Worm (Caenorhabditis elegans) whole organism, young adult: Measurements from ENCODE around the gene tag-191.

Source experiments
- attf-5 ChIP-seq: fragments of 200-800 bp; sonication (Bioruptor generic); optimal IDR thresholded peaks from 2 replicates; lab custom pipeline; 2018; ENCODE audit warnings: mild to moderate bottlenecking, missing genetic modification characterization, missing compliant biosample characterization
- him-1 ChIP-seq: sonication (generic microtip); optimal IDR thresholded peaks from 2 replicates; lab custom pipeline; 2016; ENCODE audit warnings: missing genotype, missing genetic modification reagents, missing genetic modification characterization, missing compliant biosample characterization

DNA sequence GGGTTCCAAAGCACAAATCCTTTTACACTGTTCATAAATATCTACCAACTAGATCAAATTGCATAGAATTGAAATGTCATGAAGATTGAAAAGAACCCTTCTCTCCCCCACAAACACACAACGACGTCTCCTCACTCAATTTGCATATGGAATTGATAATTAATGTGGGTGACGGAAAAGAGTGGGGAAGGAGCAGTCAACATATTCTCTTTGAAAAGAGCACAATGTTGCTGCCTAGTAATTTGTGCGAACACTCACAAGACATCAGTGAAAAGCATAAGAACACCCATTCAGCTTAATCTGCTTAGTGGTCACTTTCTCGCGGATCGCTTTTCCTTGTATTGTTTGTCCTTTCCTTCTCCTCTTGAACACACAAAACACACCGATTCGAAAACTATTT is 39.7 kb downstream of the tag-191 start:
- TF ChIP-seq attf-5 (GFP tag; lab: Kevin White, UChicago), result no peak
- no peak for TF ChIP-seq him-1 (tag; lab: Kevin White, UChicago)
